Worm (Caenorhabditis elegans) whole organism, late embryonic: ENCODE measurements around the gene srg-57.

ENCODE experiments used
- F13H6.1 ChIP-seq: sonication (generic microtip); optimal IDR thresholded peaks from 2 replicates; lab custom pipeline; 2016; ENCODE audit warnings: missing genetic modification characterization, missing compliant biosample characterization
- ama-1 ChIP-seq: fragments of 150-350 bp; optimal IDR thresholded peaks from 2 replicates; lab custom pipeline; 2014
- elt-2 ChIP-seq: sonication (generic microtip); optimal IDR thresholded peaks from 2 replicates; lab custom pipeline; 2016; ENCODE audit warnings: missing genetic modification reagents, missing genetic modification characterization, missing compliant biosample characterization
- hlh-6 ChIP-seq: sonication (generic microtip); optimal IDR thresholded peaks from 2 replicates; lab custom pipeline; 2016; ENCODE audit warnings: missing genotype, missing genetic modification characterization, missing compliant biosample characterization
- pag-3 ChIP-seq: sonication (generic microtip); optimal IDR thresholded peaks from 2 replicates; lab custom pipeline; 2016; ENCODE audit warnings: missing compliant biosample characterization, missing genetic modification characterization, borderline replicate concordance
- pha-2 ChIP-seq: sonication (generic microtip); optimal IDR thresholded peaks from 2 replicates; lab custom pipeline; 2017; ENCODE audit warnings: mild to moderate bottlenecking, missing genetic modification characterization, missing compliant biosample characterization
- pha-4 ChIP-seq: fragments of 150-350 bp; optimal IDR thresholded peaks from 2 replicates; lab custom pipeline; 2018; ENCODE audit warnings: missing biosample characterization, missing genetic modification reagents, missing genetic modification characterization
- sdc-2 ChIP-seq: sonication (generic microtip); optimal IDR thresholded peaks from 2 replicates; lab custom pipeline; 2016; ENCODE audit warnings: missing genotype, missing genetic modification characterization, missing compliant biosample characterization
- zip-5 ChIP-seq: sonication (generic microtip); optimal IDR thresholded peaks from 2 replicates; lab custom pipeline; 2016; ENCODE audit warnings: missing genetic modification characterization, missing compliant biosample characterization

DNA sequence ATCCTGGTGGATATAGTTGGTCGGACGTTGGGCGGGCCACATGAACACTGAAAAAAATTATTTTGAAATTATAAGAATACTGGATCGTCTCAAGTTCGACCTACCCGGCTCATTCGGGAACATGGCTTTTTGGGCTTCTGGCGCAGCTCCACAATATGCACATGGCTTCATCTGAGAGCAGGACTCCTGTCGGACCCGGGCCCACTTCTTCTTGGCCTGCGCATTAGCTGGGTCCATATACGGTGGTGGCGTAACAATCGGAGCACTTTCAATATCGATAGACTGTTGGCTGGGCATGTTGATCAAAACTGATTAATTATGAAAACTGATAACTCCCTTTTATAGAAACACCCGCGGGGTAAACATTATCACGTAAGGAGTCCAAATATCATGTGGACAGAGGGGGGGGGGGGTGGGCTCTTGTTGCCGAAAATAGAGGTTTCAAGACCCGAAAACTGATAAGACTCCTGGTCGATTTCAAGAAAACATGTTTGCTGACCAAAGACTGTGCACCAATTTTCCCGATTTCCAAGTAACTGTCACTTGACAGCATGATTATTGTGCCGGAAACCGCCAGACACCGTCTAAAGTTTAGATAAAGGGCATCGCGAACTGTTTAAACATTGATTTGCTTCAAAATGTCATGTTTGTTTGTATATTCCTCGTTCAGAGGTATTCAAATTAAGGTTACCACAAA lies 3.3 kb downstream of the srg-57 start, which contains the start of gene dod-3:
- TF ChIP-seq pha-2 (tag; lab: Kevin White, UChicago) (no peak), sdc-2 (tag; lab: Kevin White, UChicago) (no peak), hlh-6 (tag; lab: Kevin White, UChicago) (no peak), zip-5 (tag; lab: Kevin White, UChicago) (no peak), elt-2 (tag; lab: Kevin White, UChicago) (peak; percentile 78), pag-3 (no peak), F13H6.1 (tag; lab: Kevin White, UChicago) (no peak), ama-1 (lab: Kevin White, UChicago) (no peak), pha-4 (tag; lab: Kevin White, UChicago) (no peak)
